Fruit fly (Drosophila melanogaster): ENCODE measurements around the gene CG9886.

dm6 chr2L:2397080-2397479 is 23.6 kb upstream of the CG9886 start:
- no peak for TF ChIP-seq Myc (optimal IDR thresholded peaks at IDR 0.05)
- no peak for TF ChIP-seq psq (optimal IDR thresholded peaks at IDR 0.05)
- TF ChIP-seq h (optimal IDR thresholded peaks at IDR 0.05) = no peak
- TF ChIP-seq insv (optimal IDR thresholded peaks at IDR 0.05) = no peak
